Fruit fly (Drosophila melanogaster) whole organism, pupa: Measurements from ENCODE around the gene CG34408.

Source experiments
- CG10348 ChIP-seq: fragments of 200-800 bp; sonication (Bioruptor generic); IDR thresholded peaks from 2 replicates; pipeline ENCODE4 v1.3.6; 2022; ENCODE audit warnings: missing biosample characterization, missing genetic modification characterization
- CG14655 ChIP-seq: fragments of 200-800 bp; sonication (Bioruptor generic); optimal IDR thresholded peaks from 3 replicates; lab custom pipeline; 2017; ENCODE audit warnings: mild to moderate bottlenecking, missing biosample characterization, missing genetic modification reagents, missing genetic modification characterization
- CG8159 ChIP-seq: fragments of 200-800 bp; sonication (Bioruptor generic); optimal IDR thresholded peaks from 3 replicates; lab custom pipeline; 2018; ENCODE audit warnings: missing biosample characterization, mild to moderate bottlenecking, missing genetic modification characterization, moderate library complexity
- EcR ChIP-seq: fragments of 200-800 bp; sonication (Bioruptor generic); optimal IDR thresholded peaks from 3 replicates; lab custom pipeline; 2019; ENCODE audit warnings: missing biosample characterization, missing genetic modification characterization, mild to moderate bottlenecking, moderate library complexity, missing genetic modification reagents
- Pif1A ChIP-seq: fragments of 200-800 bp; sonication (Bioruptor generic); optimal IDR thresholded peaks from 3 replicates; lab custom pipeline; 2016; ENCODE audit warnings: missing biosample characterization, missing genetic modification characterization

dm6 chrX:10232497-10232896 lies 12.6 kb downstream of the CG34408 start:
- TF ChIP-seq CG14655 (GFP tag; lab: Kevin White, UChicago) (no peak), CG8159 (no peak), EcR (GFP tag; lab: Kevin White, UChicago) (no peak), CG10348 (no peak), Pif1A (no peak)
